Worm (Caenorhabditis elegans) whole organism, L4 larva: ENCODE results near the gene acdh-8.

Experiments
- T20F7.1 ChIP-seq: fragments of 200-800 bp; sonication (Bioruptor generic); optimal IDR thresholded peaks from 2 replicates; lab custom pipeline; 2018; ENCODE audit warnings: mild to moderate bottlenecking, missing genetic modification characterization, missing compliant biosample characterization
- Y5F2A.4 ChIP-seq: fragments of 200-800 bp; sonication (Bioruptor generic); optimal IDR thresholded peaks from 2 replicates; lab custom pipeline; 2018; ENCODE audit warnings: mild to moderate bottlenecking, missing genetic modification characterization, missing compliant biosample characterization
- aha-1 ChIP-seq: fragments of 150-350 bp; peaks from one replicate; lab custom pipeline; 2014; ENCODE audit warnings: missing biosample characterization, missing genetic modification characterization
- ceh-20 ChIP-seq: fragments of 200-800 bp; sonication (Bioruptor generic); IDR thresholded peaks from 2 replicates; pipeline ENCODE4 v1.3.6; 2022; ENCODE audit warnings: missing genetic modification reagents, missing genetic modification characterization, missing compliant biosample characterization
- ceh-32 ChIP-seq: sonication (generic microtip); optimal IDR thresholded peaks from 2 replicates; lab custom pipeline; 2016; ENCODE audit warnings: mild to moderate bottlenecking, missing genetic modification characterization, missing compliant biosample characterization; ENCODE audit not compliant: poor library complexity
- ceh-44 ChIP-seq: fragments of 200-800 bp; sonication (Bioruptor generic); IDR thresholded peaks from 2 replicates; pipeline ENCODE4 v1.3.6; 2022; ENCODE audit warnings: missing genetic modification reagents, missing genetic modification characterization, missing compliant biosample characterization
- ceh-82 ChIP-seq: sonication (generic microtip); optimal IDR thresholded peaks from 2 replicates; lab custom pipeline; 2017; ENCODE audit warnings: missing biosample characterization, missing genetic modification characterization
- ces-1 ChIP-seq: fragments of 150-350 bp; sonication (generic microtip); optimal IDR thresholded peaks from 4 replicates; lab custom pipeline; 2014; ENCODE audit warnings: missing biosample characterization, missing genetic modification reagents, missing genetic modification characterization
- cey-2 ChIP-seq: sonication (generic microtip); optimal IDR thresholded peaks from 3 replicates; lab custom pipeline; 2017; ENCODE audit warnings: missing genetic modification characterization, mild to moderate bottlenecking, missing compliant biosample characterization, antibody characterized with exemption, borderline replicate concordance; ENCODE audit not compliant: insufficient read depth
- daf-12 ChIP-seq: fragments of 150-350 bp; optimal IDR thresholded peaks from 2 replicates; lab custom pipeline; 2014; ENCODE audit warnings: missing biosample characterization, missing genetic modification reagents, missing genetic modification characterization
- daf-16 ChIP-seq, 3 experiments: sonication (generic microtip); optimal IDR thresholded peaks; 2 replicates each; lab custom pipeline; 2016 to 2017; ENCODE audit warnings: missing genetic modification characterization in 3 of 3, missing genetic modification reagents in 3 of 3, mild to moderate bottlenecking in 2 of 3, missing compliant biosample characterization in 2 of 3, missing biosample characterization in 1 of 3, moderate library complexity in 1 of 3
- daf-19 ChIP-seq: fragments of 200-800 bp; sonication (Bioruptor generic); conservative IDR thresholded peaks from 2 replicates; pipeline ENCODE4 v1.3.6; 2022; ENCODE audit warnings: missing genetic modification characterization, missing compliant biosample characterization
- daf-8 ChIP-seq: fragments of 200-800 bp; sonication (Bioruptor generic); IDR thresholded peaks from 2 replicates; pipeline ENCODE4 v1.3.6; 2022; ENCODE audit warnings: missing genetic modification characterization, missing compliant biosample characterization
- dmd-8 ChIP-seq: fragments of 200-800 bp; sonication (Bioruptor generic); IDR thresholded peaks from 2 replicates; pipeline ENCODE4 v1.3.6; 2022; ENCODE audit warnings: missing genetic modification characterization, missing compliant biosample characterization
- dmd-9 ChIP-seq: fragments of 200-800 bp; sonication (Bioruptor generic); IDR thresholded peaks from 2 replicates; pipeline ENCODE4 v1.3.6; 2022; ENCODE audit warnings: missing genetic modification reagents, missing genetic modification characterization, missing compliant biosample characterization
- egl-27 ChIP-seq: sonication (generic microtip); optimal IDR thresholded peaks from 3 replicates; lab custom pipeline; 2017; ENCODE audit warnings: missing biosample characterization, missing genetic modification reagents, missing genetic modification characterization
- egl-43 ChIP-seq: fragments of 200-800 bp; sonication (Bioruptor generic); IDR thresholded peaks from 2 replicates; pipeline ENCODE4 v1.3.6; 2022; ENCODE audit warnings: missing genetic modification reagents, missing genetic modification characterization, missing compliant biosample characterization
- fkh-10 ChIP-seq: fragments of 150-350 bp; optimal IDR thresholded peaks from 2 replicates; lab custom pipeline; 2014; ENCODE audit warnings: missing biosample characterization, missing genetic modification reagents, missing genetic modification characterization
- hlh-11 ChIP-seq: fragments of 200-800 bp; sonication (Bioruptor generic); optimal IDR thresholded peaks from 2 replicates; lab custom pipeline; 2018; ENCODE audit warnings: mild to moderate bottlenecking, missing genetic modification characterization, missing compliant biosample characterization
- hlh-30 ChIP-seq: sonication (generic microtip); optimal IDR thresholded peaks from 2 replicates; lab custom pipeline; 2017; ENCODE audit warnings: antibody characterized with exemption, mild to moderate bottlenecking, missing genetic modification characterization, missing compliant biosample characterization; ENCODE audit not compliant: insufficient read depth
- jun-1 ChIP-seq: fragments of 150-350 bp; optimal IDR thresholded peaks from 2 replicates; lab custom pipeline; 2014; ENCODE audit warnings: missing biosample characterization, missing genetic modification reagents, missing genetic modification characterization
- lin-29 ChIP-seq: fragments of 200-800 bp; sonication (Bioruptor generic); IDR thresholded peaks from 2 replicates; pipeline ENCODE4 v1.3.6; 2022; ENCODE audit warnings: missing genetic modification reagents, missing genetic modification characterization, missing compliant biosample characterization
- lin-38 ChIP-seq: fragments of 200-800 bp; sonication (Bioruptor generic); IDR thresholded peaks from 2 replicates; pipeline ENCODE4 v1.3.6; 2022; ENCODE audit warnings: missing genetic modification reagents, missing genetic modification characterization, missing compliant biosample characterization
- lir-3 ChIP-seq: sonication (generic microtip); optimal IDR thresholded peaks from 2 replicates; lab custom pipeline; 2016; ENCODE audit warnings: mild to moderate bottlenecking, missing genetic modification characterization, missing compliant biosample characterization
- lsy-2 ChIP-seq, 2 experiments: fragments of 150-350 bp in 1 of 2; sonication (generic microtip) in 1 of 2; optimal IDR thresholded peaks; 2 replicates each; lab custom pipeline; 2014 to 2017; ENCODE audit warnings: missing biosample characterization in 2 of 2, missing genetic modification characterization in 2 of 2
- madf-5 ChIP-seq, 2 experiments: fragments of 200-800 bp; sonication (Bioruptor generic); IDR thresholded peaks; 2 replicates each; pipeline ENCODE4 v1.3.6; 2022; ENCODE audit warnings: missing compliant biosample characterization in 2 of 2, missing genetic modification characterization in 2 of 2
- madf-9 ChIP-seq: fragments of 200-800 bp; sonication (Bioruptor generic); conservative IDR thresholded peaks from 2 replicates; pipeline ENCODE4 v1.3.6; 2022; ENCODE audit warnings: missing genetic modification reagents, missing genetic modification characterization, missing compliant biosample characterization
- mdl-1 ChIP-seq, 2 experiments: fragments of 150-350 bp in 1 of 2; sonication (generic microtip) in 1 of 2; optimal IDR thresholded peaks; 2 replicates each; lab custom pipeline; 2014 to 2017; ENCODE audit warnings: missing biosample characterization in 2 of 2, missing genetic modification characterization in 2 of 2
- mdt-29 ChIP-seq: fragments of 200-800 bp; sonication (Bioruptor generic); IDR thresholded peaks from 2 replicates; pipeline ENCODE4 v1.3.6; 2022; ENCODE audit warnings: missing genetic modification reagents, missing genetic modification characterization, missing compliant biosample characterization
- mep-1 ChIP-seq: fragments of 150-350 bp; sonication (generic microtip); optimal IDR thresholded peaks from 3 replicates; lab custom pipeline; 2014; ENCODE audit warnings: missing biosample characterization, missing genetic modification characterization
- mes-2 ChIP-seq: sonication (generic microtip); optimal IDR thresholded peaks from 2 replicates; lab custom pipeline; 2016; ENCODE audit warnings: missing genotype, mild to moderate bottlenecking, missing genetic modification characterization, missing compliant biosample characterization; ENCODE audit not compliant: poor library complexity, severe bottlenecking
- nhr-10 ChIP-seq: fragments of 150-350 bp; optimal IDR thresholded peaks from 2 replicates; lab custom pipeline; 2014; ENCODE audit warnings: missing biosample characterization, missing genetic modification characterization
- nhr-111 ChIP-seq: fragments of 200-800 bp; sonication (Bioruptor generic); optimal IDR thresholded peaks from 2 replicates; lab custom pipeline; 2018; ENCODE audit warnings: mild to moderate bottlenecking, missing genetic modification characterization, missing compliant biosample characterization
- nhr-25 ChIP-seq: sonication (generic microtip); optimal IDR thresholded peaks from 2 replicates; lab custom pipeline; 2017; ENCODE audit warnings: missing genetic modification characterization, mild to moderate bottlenecking, missing compliant biosample characterization, antibody characterized with exemption, moderate library complexity, borderline replicate concordance; ENCODE audit not compliant: insufficient read depth
- nhr-28 ChIP-seq: fragments of 150-350 bp; optimal IDR thresholded peaks from 2 replicates; lab custom pipeline; 2014; ENCODE audit warnings: missing biosample characterization, missing genetic modification characterization
- nhr-41 ChIP-seq: fragments of 200-800 bp; sonication (Bioruptor generic); IDR thresholded peaks from 2 replicates; pipeline ENCODE4 v1.3.6; 2022; ENCODE audit warnings: missing genetic modification reagents, missing genetic modification characterization, missing compliant biosample characterization
- pha-4 ChIP-seq, 2 experiments: fragments of 150-350 bp in 1 of 2; fragments of 200-800 bp in 1 of 2; sonication (Bioruptor generic) in 1 of 2; IDR thresholded peaks in 1 of 2; optimal IDR thresholded peaks in 1 of 2; 2 replicates each; pipeline versions ENCODE4 v1.3.6 to Lab custom; 2014 to 2022; ENCODE audit warnings: missing genetic modification characterization in 2 of 2, missing genetic modification reagents in 2 of 2, missing biosample characterization in 1 of 2, missing compliant biosample characterization in 1 of 2
- php-3 ChIP-seq: fragments of 200-800 bp; sonication (Bioruptor generic); IDR thresholded peaks from 2 replicates; pipeline ENCODE4 v1.3.6; 2022; ENCODE audit warnings: missing genetic modification reagents, missing genetic modification characterization, missing compliant biosample characterization
- pqm-1 ChIP-seq: sonication (generic microtip); optimal IDR thresholded peaks from 2 replicates; lab custom pipeline; 2017; ENCODE audit warnings: missing biosample characterization, missing genetic modification characterization
- snpc-4 ChIP-seq: fragments of 150-350 bp; optimal IDR thresholded peaks from 2 replicates; lab custom pipeline; 2014; ENCODE audit warnings: missing biosample characterization, missing genetic modification characterization
- spr-1 ChIP-seq: sonication (generic microtip); optimal IDR thresholded peaks from 2 replicates; lab custom pipeline; 2016; ENCODE audit warnings: mild to moderate bottlenecking, missing genetic modification characterization, missing compliant biosample characterization
- spr-3 ChIP-seq: fragments of 200-800 bp; sonication (Bioruptor generic); optimal IDR thresholded peaks from 2 replicates; lab custom pipeline; 2018; ENCODE audit warnings: mild to moderate bottlenecking, missing genetic modification characterization, missing compliant biosample characterization
- unc-39 ChIP-seq: sonication (generic microtip); optimal IDR thresholded peaks from 2 replicates; lab custom pipeline; 2017; ENCODE audit warnings: missing biosample characterization, missing genetic modification characterization
- unc-62 ChIP-seq, 3 experiments: fragments of 150-350 bp in 1 of 3; sonication (generic microtip); optimal IDR thresholded peaks in 2 of 3; peaks in 1 of 3; 1 replicate in 1 of 3; 2 replicates in 2 of 3; lab custom pipeline; 2014 to 2017; ENCODE audit warnings: missing biosample characterization in 3 of 3, missing genetic modification characterization in 3 of 3, missing genetic modification reagents in 3 of 3, missing genotype in 1 of 3
- zfp-3 ChIP-seq: fragments of 200-800 bp; sonication (Bioruptor generic); conservative IDR thresholded peaks from 2 replicates; pipeline ENCODE4 v1.3.6; 2022; ENCODE audit warnings: missing genetic modification reagents, missing genetic modification characterization, missing compliant biosample characterization
- ztf-11 ChIP-seq: fragments of 150-350 bp; optimal IDR thresholded peaks from 2 replicates; lab custom pipeline; 2014; ENCODE audit warnings: missing biosample characterization, missing genetic modification characterization
- ztf-7 ChIP-seq: fragments of 150-350 bp; optimal IDR thresholded peaks from 2 replicates; lab custom pipeline; 2014; ENCODE audit warnings: missing biosample characterization, missing genetic modification characterization

Gene acdh-8

ce11 chrII:5772547-5773142 lies 21.6 kb upstream of the acdh-8 start (continued):
- TF ChIP-seq ztf-11 (tag; lab: Kevin White, UChicago) (no peak), spr-1 (tag; lab: Kevin White, UChicago) (peak; percentile 23), mep-1 (tag; lab: Kevin White, UChicago) (peak; percentile 62), hlh-11 (tag; lab: Kevin White, UChicago) (peak; percentile 11), mdl-1 (tag; optimal IDR thresholded peaks at IDR 0.05; lab: Kevin White, UChicago) (no peak), snpc-4 (tag; lab: Kevin White, UChicago) (no peak), lin-38 (GFP tag; lab: Robert Waterston, UW) (peak; percentile 72), ceh-44 (0 out of 2 replicates have a peak, but pooled peaks have one; percentile 13), Y5F2A.4 (GFP tag; lab: Kevin White, UChicago) (no peak), dmd-8 (GFP tag; lab: Robert Waterston, UW) (peak; percentile 67; the same call in 1 of the 2 replicates), daf-12 (tag; lab: Kevin White, UChicago) (no peak), unc-39 (tag; lab: Kevin White, UChicago) (no peak), ceh-32 (tag; lab: Kevin White, UChicago) (no peak), lir-3 (tag; lab: Kevin White, UChicago) (no peak), madf-9 (GFP tag; lab: Robert Waterston, UW) (peak; percentile 73), madf-5 (GFP tag; IDR thresholded peaks at IDR 0.05; lab: Robert Waterston, UW) (0 out of 4 replicates have a peak, but pooled peaks of 1 of the 2 experiments have one; percentile 15), egl-43 (GFP tag; lab: Robert Waterston, UW) (peak; percentile 87), T20F7.1 (GFP tag; lab: Kevin White, UChicago) (no peak), pha-4 (GFP tag; IDR thresholded peaks at IDR 0.05; lab: Robert Waterston, UW) (peak; percentile 66; the same call in 1 of the 2 replicates), pha-4 (tag; optimal IDR thresholded peaks at IDR 0.05; lab: Kevin White, UChicago) (no peak), ztf-7 (tag; lab: Kevin White, UChicago) (peak; percentile 34), mes-2 (tag; lab: Kevin White, UChicago) (peak; percentile 77), nhr-28 (tag; lab: Kevin White, UChicago) (peak; percentile 34), nhr-25 (tag; lab: Kevin White, UChicago) (no peak), egl-27 (tag; lab: Kevin White, UChicago) (no peak), lin-29 (0 out of 2 replicates have a peak, but pooled peaks have one; percentile 27), daf-19 (GFP tag; lab: Robert Waterston, UW) (no peak), unc-62 (GFP tag; optimal IDR thresholded peaks at IDR 0.05 in 1 of 2; lab: Kevin White, UChicago) (peak in 1 of 2 experiments; percentile 93), unc-62 (tag; optimal IDR thresholded peaks at IDR 0.05; lab: Kevin White, UChicago) (no peak), php-3 (GFP tag; lab: Robert Waterston, UW) (peak; percentile 53), daf-16 (GFP tag; optimal IDR thresholded peaks at IDR 0.05; lab: Kevin White, UChicago) (peak in 1 of 2 experiments; percentile 33), daf-16 (tag; optimal IDR thresholded peaks at IDR 0.05; lab: Kevin White, UChicago) (no peak), ceh-20 (GFP tag; lab: Robert Waterston, UW) (peak; percentile 64; the same call in 1 of the 2 replicates), lsy-2 (tag; optimal IDR thresholded peaks at IDR 0.05; lab: Kevin White, UChicago) (no peak), dmd-9 (peak; percentile 63), ceh-82 (tag; lab: Kevin White, UChicago) (no peak), daf-8 (GFP tag; lab: Robert Waterston, UW) (no peak), pqm-1 (no peak), hlh-30 (tag; lab: Kevin White, UChicago) (peak; percentile 59), fkh-10 (no peak), ces-1 (GFP tag; lab: Kevin White, UChicago) (no peak), nhr-41 (GFP tag; lab: Robert Waterston, UW) (peak; percentile 54; the same call in 1 of the 2 replicates), cey-2 (tag; lab: Kevin White, UChicago) (no peak), mdt-29 (no peak), aha-1 (tag; lab: Kevin White, UChicago) (peak; percentile 10), nhr-111 (no peak), spr-3 (GFP tag; lab: Kevin White, UChicago) (peak; percentile 1), nhr-10 (tag; lab: Kevin White, UChicago) (no peak), jun-1 (tag; lab: Kevin White, UChicago) (no peak), zfp-3 (GFP tag; lab: Robert Waterston, UW) (0 out of 2 replicates have a peak, but pooled peaks have one; percentile 54)
